Worm (Caenorhabditis elegans) whole organism, L4 larva: ENCODE data around the gene oac-1.
A peak's percentile ranks its signal among the peaks of the same experiment; 100 is the strongest.

Experiments used
- F10B5.3 ChIP-seq: sonication (generic microtip); optimal IDR thresholded peaks from 2 replicates; lab custom pipeline; 2016; ENCODE audit warnings: mild to moderate bottlenecking, missing genetic modification characterization, missing compliant biosample characterization
- F26F4.8 ChIP-seq: fragments of 200-800 bp; sonication (Bioruptor generic); conservative IDR thresholded peaks from 2 replicates; pipeline ENCODE4 v1.3.6; 2022; ENCODE audit warnings: missing genetic modification characterization, missing compliant biosample characterization
- F44E2.7 ChIP-seq: fragments of 200-800 bp; sonication (Bioruptor generic); IDR thresholded peaks from 2 replicates; pipeline ENCODE4 v2.1.2; 2022; ENCODE audit warnings: missing genetic modification characterization, missing compliant biosample characterization
- R02D3.7 ChIP-seq: fragments of 150-350 bp; sonication (generic microtip); optimal IDR thresholded peaks from 3 replicates; lab custom pipeline; 2014; ENCODE audit warnings: missing biosample characterization, missing genetic modification characterization
- Y105C5A.15 ChIP-seq: fragments of 200-800 bp; sonication (Bioruptor generic); IDR thresholded peaks from 2 replicates; pipeline ENCODE4 v1.3.6; 2022; ENCODE audit warnings: missing genetic modification characterization, missing compliant biosample characterization
- Y48G9A.11 ChIP-seq: fragments of 200-800 bp; sonication (Bioruptor generic); IDR thresholded peaks from 2 replicates; pipeline ENCODE4 v1.3.6; 2022; ENCODE audit warnings: missing genetic modification reagents, missing genetic modification characterization, missing compliant biosample characterization
- Y5F2A.4 ChIP-seq: fragments of 200-800 bp; sonication (Bioruptor generic); optimal IDR thresholded peaks from 2 replicates; lab custom pipeline; 2018; ENCODE audit warnings: mild to moderate bottlenecking, missing genetic modification characterization, missing compliant biosample characterization
- Y75B8A.6 ChIP-seq: fragments of 200-800 bp; sonication (Bioruptor generic); IDR thresholded peaks from 2 replicates; pipeline ENCODE4 v1.3.6; 2022; ENCODE audit warnings: missing genetic modification reagents, missing genetic modification characterization, missing compliant biosample characterization
- aha-1 ChIP-seq: fragments of 150-350 bp; peaks from one replicate; lab custom pipeline; 2014; ENCODE audit warnings: missing biosample characterization, missing genetic modification characterization
- arid-1 ChIP-seq: fragments of 200-800 bp; sonication (Bioruptor generic); conservative IDR thresholded peaks from 2 replicates; pipeline ENCODE4 v1.3.6; 2022; ENCODE audit warnings: missing genetic modification reagents, missing genetic modification characterization, missing compliant biosample characterization
- ceh-20 ChIP-seq: fragments of 200-800 bp; sonication (Bioruptor generic); IDR thresholded peaks from 2 replicates; pipeline ENCODE4 v1.3.6; 2022; ENCODE audit warnings: missing genetic modification reagents, missing genetic modification characterization, missing compliant biosample characterization
- ceh-28 ChIP-seq: fragments of 150-350 bp; optimal IDR thresholded peaks from 2 replicates; lab custom pipeline; 2014; ENCODE audit warnings: missing biosample characterization, missing genetic modification reagents, missing genetic modification characterization
- ceh-62 ChIP-seq: sonication (generic microtip); optimal IDR thresholded peaks from 2 replicates; lab custom pipeline; 2017; ENCODE audit warnings: missing biosample characterization, missing genetic modification characterization
- ces-1 ChIP-seq: fragments of 150-350 bp; sonication (generic microtip); optimal IDR thresholded peaks from 4 replicates; lab custom pipeline; 2014; ENCODE audit warnings: missing biosample characterization, missing genetic modification reagents, missing genetic modification characterization
- ctbp-1 ChIP-seq: fragments of 200-800 bp; sonication (Bioruptor generic); IDR thresholded peaks from 2 replicates; pipeline ENCODE4 v1.3.6; 2022; ENCODE audit warnings: missing genetic modification reagents, missing genetic modification characterization, missing compliant biosample characterization
- daf-12 ChIP-seq: fragments of 150-350 bp; optimal IDR thresholded peaks from 2 replicates; lab custom pipeline; 2014; ENCODE audit warnings: missing biosample characterization, missing genetic modification reagents, missing genetic modification characterization
- daf-16 ChIP-seq, 3 experiments: sonication (generic microtip); optimal IDR thresholded peaks; 2 replicates each; lab custom pipeline; 2016 to 2017; ENCODE audit warnings: missing genetic modification characterization in 3 of 3, missing genetic modification reagents in 3 of 3, mild to moderate bottlenecking in 2 of 3, missing compliant biosample characterization in 2 of 3, missing biosample characterization in 1 of 3, moderate library complexity in 1 of 3
- dmd-8 ChIP-seq: fragments of 200-800 bp; sonication (Bioruptor generic); IDR thresholded peaks from 2 replicates; pipeline ENCODE4 v1.3.6; 2022; ENCODE audit warnings: missing genetic modification characterization, missing compliant biosample characterization
- dmd-9 ChIP-seq: fragments of 200-800 bp; sonication (Bioruptor generic); IDR thresholded peaks from 2 replicates; pipeline ENCODE4 v1.3.6; 2022; ENCODE audit warnings: missing genetic modification reagents, missing genetic modification characterization, missing compliant biosample characterization
- duxl-1 ChIP-seq: sonication (generic microtip); optimal IDR thresholded peaks from 2 replicates; lab custom pipeline; 2016; ENCODE audit warnings: mild to moderate bottlenecking, missing genetic modification characterization, moderate library complexity, missing compliant biosample characterization; ENCODE audit not compliant: poor library complexity
- egl-27 ChIP-seq: sonication (generic microtip); optimal IDR thresholded peaks from 3 replicates; lab custom pipeline; 2017; ENCODE audit warnings: missing biosample characterization, missing genetic modification reagents, missing genetic modification characterization
- egl-43 ChIP-seq: fragments of 200-800 bp; sonication (Bioruptor generic); IDR thresholded peaks from 2 replicates; pipeline ENCODE4 v1.3.6; 2022; ENCODE audit warnings: missing genetic modification reagents, missing genetic modification characterization, missing compliant biosample characterization
- hlh-30 ChIP-seq: sonication (generic microtip); optimal IDR thresholded peaks from 2 replicates; lab custom pipeline; 2017; ENCODE audit warnings: antibody characterized with exemption, mild to moderate bottlenecking, missing genetic modification characterization, missing compliant biosample characterization; ENCODE audit not compliant: insufficient read depth
- hmg-1.1 ChIP-seq: fragments of 200-800 bp; sonication (Bioruptor generic); IDR thresholded peaks from 2 replicates; pipeline ENCODE4 v1.3.6; 2022; ENCODE audit warnings: missing genetic modification reagents, missing genetic modification characterization, missing compliant biosample characterization
- lim-7 ChIP-seq: fragments of 200-800 bp; sonication (Bioruptor generic); IDR thresholded peaks from 2 replicates; pipeline ENCODE4 v1.3.6; 2022; ENCODE audit warnings: missing genetic modification characterization, missing compliant biosample characterization
- lin-38 ChIP-seq: fragments of 200-800 bp; sonication (Bioruptor generic); IDR thresholded peaks from 2 replicates; pipeline ENCODE4 v1.3.6; 2022; ENCODE audit warnings: missing genetic modification reagents, missing genetic modification characterization, missing compliant biosample characterization
- lsy-2 ChIP-seq, 2 experiments: fragments of 150-350 bp in 1 of 2; sonication (generic microtip) in 1 of 2; optimal IDR thresholded peaks; 2 replicates each; lab custom pipeline; 2014 to 2017; ENCODE audit warnings: missing biosample characterization in 2 of 2, missing genetic modification characterization in 2 of 2
- madf-9 ChIP-seq: fragments of 200-800 bp; sonication (Bioruptor generic); conservative IDR thresholded peaks from 2 replicates; pipeline ENCODE4 v1.3.6; 2022; ENCODE audit warnings: missing genetic modification reagents, missing genetic modification characterization, missing compliant biosample characterization
- mdt-29 ChIP-seq: fragments of 200-800 bp; sonication (Bioruptor generic); IDR thresholded peaks from 2 replicates; pipeline ENCODE4 v1.3.6; 2022; ENCODE audit warnings: missing genetic modification reagents, missing genetic modification characterization, missing compliant biosample characterization
- mep-1 ChIP-seq: fragments of 150-350 bp; sonication (generic microtip); optimal IDR thresholded peaks from 3 replicates; lab custom pipeline; 2014; ENCODE audit warnings: missing biosample characterization, missing genetic modification characterization
- mes-2 ChIP-seq: sonication (generic microtip); optimal IDR thresholded peaks from 2 replicates; lab custom pipeline; 2016; ENCODE audit warnings: missing genotype, mild to moderate bottlenecking, missing genetic modification characterization, missing compliant biosample characterization; ENCODE audit not compliant: poor library complexity, severe bottlenecking
- mxl-2 ChIP-seq: fragments of 200-800 bp; sonication (Bioruptor generic); conservative IDR thresholded peaks from 2 replicates; pipeline ENCODE4 v1.3.6; 2022; ENCODE audit warnings: missing genetic modification reagents, missing genetic modification characterization, missing compliant biosample characterization
- nhr-11 ChIP-seq: fragments of 150-350 bp; optimal IDR thresholded peaks from 2 replicates; lab custom pipeline; 2014; ENCODE audit warnings: missing biosample characterization, missing genetic modification characterization
- nhr-28 ChIP-seq: fragments of 150-350 bp; optimal IDR thresholded peaks from 2 replicates; lab custom pipeline; 2014; ENCODE audit warnings: missing biosample characterization, missing genetic modification characterization
- nhr-41 ChIP-seq: fragments of 200-800 bp; sonication (Bioruptor generic); IDR thresholded peaks from 2 replicates; pipeline ENCODE4 v1.3.6; 2022; ENCODE audit warnings: missing genetic modification reagents, missing genetic modification characterization, missing compliant biosample characterization
- nhr-42 ChIP-seq: fragments of 200-800 bp; sonication (Bioruptor generic); IDR thresholded peaks from 2 replicates; pipeline ENCODE4 v1.3.6; 2022; ENCODE audit warnings: missing genetic modification characterization, missing compliant biosample characterization
- nhr-48 ChIP-seq: sonication (generic microtip); optimal IDR thresholded peaks from 2 replicates; lab custom pipeline; 2016; ENCODE audit warnings: mild to moderate bottlenecking, missing genetic modification characterization, missing compliant biosample characterization
- nhr-6 ChIP-seq: fragments of 150-350 bp; optimal IDR thresholded peaks from 2 replicates; lab custom pipeline; 2014; ENCODE audit warnings: missing biosample characterization, missing genetic modification characterization
- nhr-77 ChIP-seq: fragments of 150-350 bp; optimal IDR thresholded peaks from 2 replicates; lab custom pipeline; 2014; ENCODE audit warnings: missing biosample characterization, missing genetic modification characterization
- php-3 ChIP-seq: fragments of 200-800 bp; sonication (Bioruptor generic); IDR thresholded peaks from 2 replicates; pipeline ENCODE4 v1.3.6; 2022; ENCODE audit warnings: missing genetic modification reagents, missing genetic modification characterization, missing compliant biosample characterization
- unc-39 ChIP-seq: sonication (generic microtip); optimal IDR thresholded peaks from 2 replicates; lab custom pipeline; 2017; ENCODE audit warnings: missing biosample characterization, missing genetic modification characterization
- vab-7 ChIP-seq: fragments of 200-800 bp; sonication (Bioruptor generic); IDR thresholded peaks from 2 replicates; pipeline ENCODE4 v1.3.6; 2022; ENCODE audit warnings: missing genetic modification reagents, missing genetic modification characterization, missing compliant biosample characterization
- zfp-2 ChIP-seq: sonication (generic microtip); optimal IDR thresholded peaks from 2 replicates; lab custom pipeline; 2016; ENCODE audit warnings: mild to moderate bottlenecking, missing genetic modification characterization, missing compliant biosample characterization
- zip-11 ChIP-seq: fragments of 200-800 bp; sonication (Bioruptor generic); IDR thresholded peaks from 2 replicates; pipeline ENCODE4 v1.3.6; 2022; ENCODE audit warnings: missing genetic modification characterization, missing compliant biosample characterization
- zip-2 ChIP-seq: fragments of 150-350 bp; optimal IDR thresholded peaks from 2 replicates; lab custom pipeline; 2014; ENCODE audit warnings: missing biosample characterization, missing genetic modification characterization

Gene oac-1

ce11 chrV:19522551-19523137 is 33.1 kb downstream of the oac-1 start (continued):
- no peak for TF ChIP-seq Y5F2A.4
- no peak for TF ChIP-seq daf-16 (GFP tag; optimal IDR thresholded peaks at IDR 0.05; lab: Kevin White, UChicago)
- TF ChIP-seq daf-16 (tag; optimal IDR thresholded peaks at IDR 0.05; lab: Kevin White, UChicago), result peak; percentile 65
- TF ChIP-seq F44E2.7 (GFP tag; lab: Robert Waterston, UW), result no peak
- peak; percentile 98 for TF ChIP-seq ceh-20
- TF ChIP-seq madf-9 (GFP tag; lab: Robert Waterston, UW), result peak; percentile 51; the same call in 1 of the 2 replicates
- no peak for TF ChIP-seq ceh-28
- no peak for TF ChIP-seq zip-11 (GFP tag; lab: Robert Waterston, UW)
- peak; percentile 79; the same call in 1 of the 2 replicates for TF ChIP-seq egl-43 (GFP tag; lab: Robert Waterston, UW)
- TF ChIP-seq egl-27, result no peak
- TF ChIP-seq nhr-6 (tag; lab: Kevin White, UChicago), result peak; percentile 83
- no peak for TF ChIP-seq lim-7
- no peak for TF ChIP-seq F10B5.3
- peak; percentile 79 for TF ChIP-seq php-3 (GFP tag; lab: Robert Waterston, UW)
- no peak for TF ChIP-seq zip-2 (tag; lab: Kevin White, UChicago)
- peak; percentile 67 for TF ChIP-seq mxl-2 (GFP tag; lab: Robert Waterston, UW)

- TF ChIP-seq duxl-1 (tag; lab: Kevin White, UChicago) (no peak), arid-1 (peak; percentile 35; the same call in 1 of the 2 replicates), lin-38 (GFP tag; lab: Robert Waterston, UW) (peak; percentile 64), nhr-28 (tag; lab: Kevin White, UChicago) (peak; percentile 37), vab-7 (GFP tag; lab: Robert Waterston, UW) (0 out of 2 replicates have a peak, but pooled peaks have one; percentile 4), zfp-2 (tag; lab: Kevin White, UChicago) (no peak), nhr-11 (no peak), lsy-2 (tag; optimal IDR thresholded peaks at IDR 0.05; lab: Kevin White, UChicago) (peak in 1 of 2 experiments; percentile 32), daf-12 (tag; lab: Kevin White, UChicago) (no peak), R02D3.7 (no peak), hlh-30 (peak; percentile 87), Y48G9A.11 (GFP tag; lab: Robert Waterston, UW) (0 out of 2 replicates have a peak, but pooled peaks have one; percentile 34), ctbp-1 (GFP tag; lab: Robert Waterston, UW) (0 out of 2 replicates have a peak, but pooled peaks have one; percentile 45), Y105C5A.15 (no peak), Y75B8A.6 (GFP tag; lab: Robert Waterston, UW) (no peak), dmd-9 (no peak), mxl-2 (GFP tag; lab: Robert Waterston, UW) (no peak), mep-1 (no peak), daf-16 (GFP tag; optimal IDR thresholded peaks at IDR 0.05; lab: Kevin White, UChicago) (no peak), daf-16 (tag; optimal IDR thresholded peaks at IDR 0.05; lab: Kevin White, UChicago) (peak; percentile 23), ceh-62 (tag; lab: Kevin White, UChicago) (no peak), aha-1 (peak; percentile 94), mdt-29 (GFP tag; lab: Robert Waterston, UW) (0 out of 2 replicates have a peak, but pooled peaks have one; percentile 35), nhr-42 (GFP tag; lab: Robert Waterston, UW) (no peak), mes-2 (tag; lab: Kevin White, UChicago) (no peak), F26F4.8 (GFP tag; lab: Robert Waterston, UW) (0 out of 2 replicates have a peak, but pooled peaks have one; percentile 2), nhr-6 (tag; lab: Kevin White, UChicago) (no peak), nhr-48 (tag; lab: Kevin White, UChicago) (peak; percentile 15), nhr-77 (no peak), nhr-41 (GFP tag; lab: Robert Waterston, UW) (no peak), hmg-1.1 (GFP tag; lab: Robert Waterston, UW) (peak; percentile 45; the same call in 1 of the 2 replicates), ces-1 (no peak), unc-39 (tag; lab: Kevin White, UChicago) (no peak), dmd-8 (GFP tag; lab: Robert Waterston, UW) (no peak)
These were observed 34.2 kb downstream of the oac-1 start for ce11 chrV:19521351-19522278.
